Fruit fly (Drosophila melanogaster) whole organism, embryonic: ENCODE data around the gene nuf.

ENCODE experiments used
- Bdp1 ChIP-seq: fragments of 200-800 bp; sonication (Bioruptor generic); optimal IDR thresholded peaks from 3 replicates; lab custom pipeline; 2016; ENCODE audit warnings: missing biosample characterization, missing genetic modification characterization
- Bgb ChIP-seq: fragments of 200-800 bp; sonication (Bioruptor generic); IDR thresholded peaks from 2 replicates; pipeline ENCODE4 v1.3.6; 2022; ENCODE audit warnings: missing biosample characterization, missing genetic modification characterization; ENCODE audit not compliant: partially characterized antibody
- Bteb2 ChIP-seq: fragments of 200-800 bp; sonication (Bioruptor generic); optimal IDR thresholded peaks from 2 replicates; lab custom pipeline; 2016; ENCODE audit warnings: missing biosample characterization, missing genetic modification characterization
- CG10147 ChIP-seq: fragments of 200-800 bp; sonication (Bioruptor generic); optimal IDR thresholded peaks from 2 replicates; lab custom pipeline; 2019; ENCODE audit warnings: missing biosample characterization, mild to moderate bottlenecking, missing genetic modification characterization, moderate library complexity
- CG10543 ChIP-seq: fragments of 200-800 bp; sonication (Bioruptor generic); optimal IDR thresholded peaks from 3 replicates; lab custom pipeline; 2017; ENCODE audit warnings: missing biosample characterization, mild to moderate bottlenecking, missing genetic modification characterization, moderate library complexity
- CG12155 ChIP-seq: fragments of 200-800 bp; sonication (Bioruptor generic); optimal IDR thresholded peaks from 3 replicates; lab custom pipeline; 2016; ENCODE audit warnings: missing biosample characterization, missing genetic modification characterization
- CG12769 ChIP-seq: fragments of 200-800 bp; sonication (Bioruptor generic); optimal IDR thresholded peaks from 2 replicates; lab custom pipeline; 2019; ENCODE audit warnings: missing biosample characterization, mild to moderate bottlenecking, missing genetic modification characterization, moderate library complexity
- CG13123 ChIP-seq: fragments of 200-800 bp; sonication (Bioruptor generic); optimal IDR thresholded peaks from 2 replicates; lab custom pipeline; 2016; ENCODE audit warnings: missing biosample characterization, missing genetic modification characterization
- CG13894 ChIP-seq: fragments of 200-800 bp; sonication (Bioruptor generic); optimal IDR thresholded peaks from 3 replicates; lab custom pipeline; 2018; ENCODE audit warnings: missing biosample characterization, mild to moderate bottlenecking, missing genetic modification characterization, moderate library complexity
- CG15073 ChIP-seq: fragments of 200-800 bp; sonication (Bioruptor generic); optimal IDR thresholded peaks from 2 replicates; lab custom pipeline; 2016; ENCODE audit warnings: missing biosample characterization, missing genetic modification characterization
- CG18011 ChIP-seq: fragments of 200-800 bp; sonication (Bioruptor generic); optimal IDR thresholded peaks from 2 replicates; lab custom pipeline; 2017; ENCODE audit warnings: missing biosample characterization, missing genetic modification characterization, mild to moderate bottlenecking, moderate library complexity, missing genotype
- CG2712 ChIP-seq: fragments of 200-800 bp; optimal IDR thresholded peaks from 3 replicates; lab custom pipeline; 2019; ENCODE audit warnings: missing biosample characterization, mild to moderate bottlenecking, missing genetic modification characterization, moderate library complexity
- CG3163 ChIP-seq: fragments of 200-800 bp; sonication (Bioruptor generic); optimal IDR thresholded peaks from 3 replicates; lab custom pipeline; 2016; ENCODE audit warnings: missing biosample characterization, missing genetic modification characterization
- CG33213 ChIP-seq: fragments of 200-800 bp; sonication (Bioruptor generic); optimal IDR thresholded peaks from 3 replicates; lab custom pipeline; 2016; ENCODE audit warnings: missing biosample characterization, missing genetic modification characterization
- CG3726 ChIP-seq: fragments of 200-800 bp; sonication (Bioruptor generic); IDR thresholded peaks from 3 replicates; pipeline ENCODE4, ENCODE4 v1.3.6; 2022; ENCODE audit warnings: missing biosample characterization, missing genetic modification characterization
- CG3995 ChIP-seq: fragments of 200-800 bp; sonication (Bioruptor generic); optimal IDR thresholded peaks from 3 replicates; lab custom pipeline; 2016; ENCODE audit warnings: missing biosample characterization, missing genetic modification characterization
- CG42726 ChIP-seq: fragments of 200-800 bp; sonication (Bioruptor generic); IDR thresholded peaks from 2 replicates; pipeline ENCODE4 v1.3.6; 2022; ENCODE audit warnings: missing biosample characterization, missing genetic modification characterization; ENCODE audit not compliant: partially characterized antibody
- CG6272 ChIP-seq: fragments of 200-800 bp; sonication (Bioruptor generic); IDR thresholded peaks from 2 replicates; pipeline ENCODE4 v1.3.6; 2022; ENCODE audit warnings: missing biosample characterization, missing genetic modification characterization
- CG6683 ChIP-seq: fragments of 200-800 bp; sonication (Bioruptor generic); optimal IDR thresholded peaks from 2 replicates; lab custom pipeline; 2017; ENCODE audit warnings: missing biosample characterization, mild to moderate bottlenecking, missing genetic modification characterization, missing genetic modification reagents
- CG8089 ChIP-seq: fragments of 200-800 bp; sonication (Bioruptor generic); optimal IDR thresholded peaks from 3 replicates; lab custom pipeline; 2016; ENCODE audit warnings: missing biosample characterization, missing genetic modification characterization
- Chrac-16 ChIP-seq: fragments of 200-800 bp; sonication (Bioruptor generic); optimal IDR thresholded peaks from 3 replicates; lab custom pipeline; 2016; ENCODE audit warnings: missing biosample characterization, missing genetic modification characterization
- CkIIα-i1 ChIP-seq: fragments of 200-800 bp; sonication (Bioruptor generic); IDR thresholded peaks from 2 replicates; pipeline ENCODE4 v1.3.6; 2022; ENCODE audit warnings: missing biosample characterization, missing genetic modification characterization
- E2f2 ChIP-seq: fragments of 200-800 bp; sonication (Bioruptor generic); IDR thresholded peaks from 2 replicates; pipeline ENCODE4 v1.3.6; 2022; ENCODE audit warnings: missing biosample characterization, missing genetic modification characterization
- Elba2 ChIP-seq: fragments of 200-800 bp; sonication (Bioruptor generic); optimal IDR thresholded peaks from 3 replicates; lab custom pipeline; 2016; ENCODE audit warnings: missing biosample characterization, missing genetic modification characterization
- Ets97D ChIP-seq: fragments of 200-800 bp; sonication (Bioruptor generic); optimal IDR thresholded peaks from 3 replicates; lab custom pipeline; 2016; ENCODE audit warnings: missing biosample characterization, missing genetic modification characterization
- Gsc ChIP-seq: fragments of 200-800 bp; sonication (Bioruptor generic); IDR thresholded peaks from 2 replicates; pipeline ENCODE4 v1.3.6; 2022; ENCODE audit warnings: missing biosample characterization, missing genetic modification characterization
- HmgZ ChIP-seq: fragments of 200-800 bp; sonication (Bioruptor generic); optimal IDR thresholded peaks from 2 replicates; lab custom pipeline; 2018; ENCODE audit warnings: missing biosample characterization, mild to moderate bottlenecking, missing genetic modification characterization
- Lhr ChIP-seq: fragments of 200-800 bp; sonication (Bioruptor generic); optimal IDR thresholded peaks from 3 replicates; lab custom pipeline; 2017; ENCODE audit warnings: mild to moderate bottlenecking, missing biosample characterization, missing genetic modification reagents, missing genetic modification characterization
- Lpt ChIP-seq: fragments of >200 bp; optimal IDR thresholded peaks from 2 replicates; lab custom pipeline; 2018; ENCODE audit warnings: missing biosample characterization, missing genetic modification characterization
- Mrtf ChIP-seq: fragments of 200-800 bp; sonication (Bioruptor generic); IDR thresholded peaks from 3 replicates; pipeline ENCODE4 v1.3.6; 2022; ENCODE audit warnings: missing biosample characterization, missing genetic modification characterization
- Poxn ChIP-seq: fragments of 200-800 bp; sonication (Bioruptor generic); IDR thresholded peaks from 2 replicates; pipeline ENCODE4 v1.3.6; 2022; ENCODE audit warnings: missing biosample characterization, missing genetic modification characterization
- Ravus ChIP-seq: fragments of 200-800 bp; sonication (Bioruptor generic); IDR thresholded peaks from 2 replicates; pipeline ENCODE4 v1.3.6; 2022; ENCODE audit warnings: missing biosample characterization, missing genetic modification characterization
- Side ChIP-seq: fragments of 200-800 bp; sonication (Bioruptor generic); optimal IDR thresholded peaks from 2 replicates; lab custom pipeline; 2016; ENCODE audit warnings: missing biosample characterization, missing genetic modification characterization
- ac ChIP-seq: fragments of 200-800 bp; sonication (Bioruptor generic); optimal IDR thresholded peaks from 3 replicates; lab custom pipeline; 2017; ENCODE audit warnings: missing biosample characterization, mild to moderate bottlenecking, missing genetic modification characterization
- bab2 ChIP-seq: fragments of 200-800 bp; sonication (Bioruptor generic); optimal IDR thresholded peaks from 2 replicates; lab custom pipeline; 2016; ENCODE audit warnings: missing biosample characterization, missing genetic modification characterization
- cas ChIP-seq: fragments of 200-800 bp; sonication (Bioruptor generic); IDR thresholded peaks from 2 replicates; pipeline ENCODE4 v1.3.6; 2022; ENCODE audit warnings: missing biosample characterization, missing genetic modification characterization
- crp ChIP-seq, 2 experiments: fragments of 200-800 bp; sonication (Bioruptor generic); optimal IDR thresholded peaks; 2 replicates in 1 of 2; 3 replicates in 1 of 2; lab custom pipeline; 2017; ENCODE audit warnings: missing biosample characterization in 2 of 2, missing genetic modification characterization in 2 of 2, mild to moderate bottlenecking in 1 of 2, moderate library complexity in 1 of 2
- dimm ChIP-seq: fragments of 200-800 bp; sonication (Bioruptor generic); IDR thresholded peaks from 2 replicates; pipeline ENCODE4 v1.3.6; 2022; ENCODE audit warnings: missing biosample characterization, missing genetic modification characterization
- ewg ChIP-seq: fragments of 200-800 bp; sonication (Bioruptor generic); optimal IDR thresholded peaks from 3 replicates; lab custom pipeline; 2017; ENCODE audit warnings: mild to moderate bottlenecking, missing biosample characterization, missing genetic modification reagents, missing genetic modification characterization
- exex ChIP-seq: fragments of 200-800 bp; sonication (Bioruptor generic); optimal IDR thresholded peaks from 4 replicates; lab custom pipeline; 2018; ENCODE audit warnings: missing biosample characterization, mild to moderate bottlenecking, missing genetic modification characterization, moderate library complexity
- fru ChIP-seq: fragments of >200 bp; optimal IDR thresholded peaks from 2 replicates; lab custom pipeline; 2017
- ham ChIP-seq: fragments of 200-800 bp; sonication (Bioruptor generic); IDR thresholded peaks from 2 replicates; pipeline ENCODE4 v1.3.6; 2022; ENCODE audit warnings: missing biosample characterization, missing genetic modification characterization
- nerfin-1 ChIP-seq: fragments of 200-800 bp; sonication (Bioruptor generic); optimal IDR thresholded peaks from 3 replicates; lab custom pipeline; 2019; ENCODE audit warnings: missing biosample characterization, mild to moderate bottlenecking, missing genetic modification characterization, moderate library complexity
- row ChIP-seq: fragments of 200-800 bp; sonication (Bioruptor generic); IDR thresholded peaks from 3 replicates; pipeline ENCODE4 v1.3.6; 2022; ENCODE audit warnings: missing biosample characterization, missing genetic modification characterization
- run ChIP-seq: fragments of 200-800 bp; sonication (Bioruptor generic); optimal IDR thresholded peaks from 3 replicates; lab custom pipeline; 2018; ENCODE audit warnings: missing biosample characterization, mild to moderate bottlenecking, missing genetic modification characterization
- seq ChIP-seq: fragments of 200-800 bp; sonication (Bioruptor generic); IDR thresholded peaks from 2 replicates; pipeline ENCODE4 v1.3.6; 2022; ENCODE audit warnings: missing biosample characterization, missing genetic modification characterization
- slp2 ChIP-seq: fragments of 200-800 bp; sonication (Bioruptor generic); optimal IDR thresholded peaks from 2 replicates; lab custom pipeline; 2016; ENCODE audit warnings: missing biosample characterization, missing genetic modification characterization
- stwl ChIP-seq: fragments of 200-800 bp; sonication (Bioruptor generic); optimal IDR thresholded peaks from 3 replicates; lab custom pipeline; 2018; ENCODE audit warnings: missing biosample characterization, mild to moderate bottlenecking, missing genetic modification characterization, moderate library complexity
- unc-4 ChIP-seq: fragments of 200-800 bp; sonication (Bioruptor generic); IDR thresholded peaks from 2 replicates; pipeline ENCODE4 v1.3.6; 2022; ENCODE audit warnings: missing biosample characterization, missing genetic modification characterization; ENCODE audit not compliant: partially characterized antibody

nuf gene

DNA sequence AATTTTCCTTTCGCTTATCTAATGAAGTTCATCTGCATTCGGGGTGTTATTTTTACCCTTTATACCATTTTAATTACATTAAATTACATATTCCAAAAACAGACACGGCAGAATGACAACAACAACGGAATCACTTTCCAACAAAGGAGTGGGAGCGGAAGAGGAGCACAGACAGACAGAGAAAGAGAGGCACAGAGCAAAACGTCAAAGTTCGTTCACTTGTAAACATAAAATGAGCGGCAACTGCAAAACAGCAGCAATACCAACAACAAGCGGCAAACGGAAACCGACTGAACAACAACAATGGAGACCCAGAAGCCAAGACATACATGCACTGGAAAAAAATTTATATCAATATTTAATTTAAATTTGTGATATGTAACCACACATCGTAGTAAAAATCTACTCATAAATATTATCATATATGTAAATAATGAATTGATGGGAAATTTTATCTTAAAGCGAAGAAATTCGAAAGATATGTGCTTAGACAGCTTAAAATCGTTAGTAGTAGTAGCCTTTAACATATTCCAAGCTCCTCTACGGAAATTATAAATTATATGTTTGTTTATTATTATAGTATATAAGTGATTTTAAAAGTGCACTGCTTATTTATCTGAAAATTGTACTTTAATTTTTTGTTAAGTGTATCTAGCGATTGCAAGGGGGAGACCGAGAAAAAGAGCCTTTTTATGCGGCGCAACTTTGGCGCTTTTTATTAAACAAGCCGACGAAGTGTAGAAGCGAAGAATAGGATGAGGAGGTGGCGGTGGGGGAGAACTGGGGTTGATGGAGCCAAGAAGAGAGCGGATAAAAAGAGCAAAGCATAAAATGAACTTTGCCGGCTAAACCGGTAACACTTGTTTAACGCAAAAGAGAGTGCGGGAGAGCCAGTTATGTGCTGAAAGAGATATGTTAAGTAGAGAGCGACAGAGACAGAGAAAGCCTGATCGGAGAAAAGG is 81.7 kb downstream of the nuf start (continued):
- TF ChIP-seq CkIIα-i1 (no peak), run (tag; lab: Kevin White, UChicago) (peak; percentile 87), unc-4 (GFP tag; lab: Robert Waterston, UW) (no peak), Lhr (GFP tag; lab: Kevin White, UChicago) (peak; percentile 80), CG13123 (GFP tag; lab: Kevin White, UChicago) (peak; percentile 46), seq (GFP tag; lab: Robert Waterston, UW) (peak; percentile 66), Ravus (no peak), bab2 (peak; percentile 44), ac (GFP tag; lab: Kevin White, UChicago) (peak; percentile 64), CG10147 (GFP tag; lab: Kevin White, UChicago) (peak; percentile 89), CG12769 (tag; lab: Kevin White, UChicago) (no peak), Poxn (GFP tag; lab: Robert Waterston, UW) (no peak), Mrtf (GFP tag; lab: Robert Waterston, UW) (peak; percentile 76; the same call in 1 of the 3 replicates), CG13894 (tag; lab: Kevin White, UChicago) (peak; percentile 2), dimm (no peak), row (GFP tag; lab: Robert Waterston, UW) (peak; percentile 86), CG2712 (tag; lab: Kevin White, UChicago) (peak; percentile 74), Ets97D (no peak), CG42726 (no peak), CG6683 (GFP tag; lab: Kevin White, UChicago) (peak; percentile 84), CG3995 (GFP tag; lab: Kevin White, UChicago) (no peak), CG18011 (GFP tag; lab: Kevin White, UChicago) (peak; percentile 65), stwl (tag; lab: Kevin White, UChicago) (no peak), Bgb (GFP tag; lab: Robert Waterston, UW) (no peak), CG3163 (GFP tag; lab: Kevin White, UChicago) (peak; percentile 93), Lpt (GFP tag; lab: Kevin White, UChicago) (no peak), Elba2 (GFP tag; lab: Kevin White, UChicago) (no peak), crp (GFP tag; optimal IDR thresholded peaks at IDR 0.05; lab: Kevin White, UChicago) (peak in 1 of 2 experiments; percentile 44), CG6272 (GFP tag; lab: Robert Waterston, UW) (peak; percentile 44; the same call in 1 of the 2 replicates), Gsc (GFP tag; lab: Robert Waterston, UW) (no peak), CG8089 (GFP tag; lab: Kevin White, UChicago) (no peak), fru (lab: Kevin White, UChicago) (no peak), E2f2 (GFP tag; lab: Robert Waterston, UW) (peak; percentile 56; the same call in 1 of the 2 replicates), Side (no peak), Bteb2 (no peak), cas (no peak), HmgZ (tag; lab: Kevin White, UChicago) (peak; percentile 52), Chrac-16 (GFP tag; lab: Kevin White, UChicago) (peak; percentile 85), CG3726 (GFP tag; lab: Robert Waterston, UW) (0 out of 3 replicates have a peak, but pooled peaks have one; percentile 41), slp2 (GFP tag; lab: Kevin White, UChicago) (peak; percentile 29), exex (tag; lab: Kevin White, UChicago) (no peak), ham (0 out of 2 replicates have a peak, but pooled peaks have one; percentile 26), CG10543 (GFP tag; lab: Kevin White, UChicago) (peak; percentile 70), CG33213 (GFP tag; lab: Kevin White, UChicago) (no peak), Bdp1 (GFP tag; lab: Kevin White, UChicago) (peak; percentile 43), CG15073 (GFP tag; lab: Kevin White, UChicago) (no peak), nerfin-1 (tag; lab: Kevin White, UChicago) (peak; percentile 38), ewg (GFP tag; lab: Kevin White, UChicago) (peak; percentile 87), CG12155 (GFP tag; lab: Kevin White, UChicago) (peak; percentile 79)
